Fruit fly (Drosophila melanogaster) whole organism, pupa: ENCODE data around the gene Gycalpha99B.

Experiments
- CG10348 ChIP-seq: fragments of 200-800 bp; sonication (Bioruptor generic); IDR thresholded peaks from 2 replicates; pipeline ENCODE4 v1.3.6; 2022; ENCODE audit warnings: missing biosample characterization, missing genetic modification characterization
- CG12605 ChIP-seq: fragments of 200-800 bp; sonication (Bioruptor generic); IDR thresholded peaks from 2 replicates; pipeline ENCODE4 v1.3.6; 2022; ENCODE audit warnings: missing biosample characterization, missing genetic modification characterization
- CG34367 ChIP-seq: fragments of 200-800 bp; sonication (Bioruptor generic); optimal IDR thresholded peaks from 2 replicates; lab custom pipeline; 2018; ENCODE audit warnings: missing biosample characterization, mild to moderate bottlenecking, missing genetic modification characterization
- CG4496 ChIP-seq: fragments of 200-800 bp; sonication (Bioruptor generic); IDR thresholded peaks from 3 replicates; pipeline ENCODE4 v1.3.6; 2022; ENCODE audit warnings: missing biosample characterization, missing genetic modification characterization
- CG8159 ChIP-seq: fragments of 200-800 bp; sonication (Bioruptor generic); optimal IDR thresholded peaks from 3 replicates; lab custom pipeline; 2018; ENCODE audit warnings: missing biosample characterization, mild to moderate bottlenecking, missing genetic modification characterization, moderate library complexity
- D1 ChIP-seq: fragments of 200-800 bp; sonication (Bioruptor generic); optimal IDR thresholded peaks from 2 replicates; lab custom pipeline; 2018; ENCODE audit warnings: missing biosample characterization, mild to moderate bottlenecking, missing genetic modification characterization, moderate library complexity
- EcR ChIP-seq: fragments of 200-800 bp; sonication (Bioruptor generic); optimal IDR thresholded peaks from 3 replicates; lab custom pipeline; 2019; ENCODE audit warnings: missing biosample characterization, missing genetic modification characterization, mild to moderate bottlenecking, moderate library complexity, missing genetic modification reagents
- Ets98B ChIP-seq: fragments of 200-800 bp; sonication (Bioruptor generic); IDR thresholded peaks from 2 replicates; pipeline ENCODE4 v1.3.6; 2022; ENCODE audit warnings: missing biosample characterization, missing genetic modification characterization
- Pif1B ChIP-seq: fragments of 200-800 bp; sonication (Bioruptor generic); optimal IDR thresholded peaks from 3 replicates; lab custom pipeline; 2016; ENCODE audit warnings: missing biosample characterization, missing genetic modification characterization
- Snoo ChIP-seq: fragments of 200-800 bp; sonication (Bioruptor generic); optimal IDR thresholded peaks from 3 replicates; lab custom pipeline; 2017; ENCODE audit warnings: missing biosample characterization, mild to moderate bottlenecking, missing genetic modification characterization, inconsistent platforms
- fd96Ca ChIP-seq: fragments of 200-800 bp; sonication (Bioruptor generic); IDR thresholded peaks from 3 replicates; pipeline ENCODE4 v1.3.6; 2022; ENCODE audit warnings: missing biosample characterization, missing genetic modification characterization

- TF ChIP-seq fd96Ca (GFP tag; lab: Robert Waterston, UW) (no peak), EcR (GFP tag; lab: Kevin White, UChicago) (no peak), D1 (tag; lab: Kevin White, UChicago) (no peak), Ets98B (GFP tag; lab: Robert Waterston, UW) (no peak), Snoo (tag; lab: Kevin White, UChicago) (no peak), CG10348 (no peak), Pif1B (no peak), CG34367 (tag; lab: Kevin White, UChicago) (no peak), CG4496 (no peak), CG12605 (GFP tag; lab: Robert Waterston, UW) (no peak), CG8159 (tag; lab: Kevin White, UChicago) (no peak)
Observed at dm6 chr3R:29714314-29714713, 32.0 kb downstream of the Gycalpha99B start, which contains the start of gene Obp99d.
